Worm (Caenorhabditis elegans) whole organism, early embryonic: ENCODE results near the gene fut-1.

Experiments
- B0310.2 ChIP-seq: sonication (generic microtip); optimal IDR thresholded peaks from 2 replicates; lab custom pipeline; 2016; ENCODE audit warnings: mild to moderate bottlenecking, missing genetic modification characterization, missing compliant biosample characterization
- ama-1 ChIP-seq: fragments of 150-350 bp; optimal IDR thresholded peaks from 2 replicates; lab custom pipeline; 2014
- flt-1 ChIP-seq: fragments of 200-800 bp; sonication (Bioruptor generic); IDR thresholded peaks from 2 replicates; pipeline ENCODE4 v1.3.6; 2022; ENCODE audit warnings: missing genetic modification characterization, missing compliant biosample characterization
- hmbx-1 ChIP-seq: sonication (generic microtip); optimal IDR thresholded peaks from 2 replicates; lab custom pipeline; 2016; ENCODE audit warnings: mild to moderate bottlenecking, missing genetic modification characterization, missing compliant biosample characterization

DNA sequence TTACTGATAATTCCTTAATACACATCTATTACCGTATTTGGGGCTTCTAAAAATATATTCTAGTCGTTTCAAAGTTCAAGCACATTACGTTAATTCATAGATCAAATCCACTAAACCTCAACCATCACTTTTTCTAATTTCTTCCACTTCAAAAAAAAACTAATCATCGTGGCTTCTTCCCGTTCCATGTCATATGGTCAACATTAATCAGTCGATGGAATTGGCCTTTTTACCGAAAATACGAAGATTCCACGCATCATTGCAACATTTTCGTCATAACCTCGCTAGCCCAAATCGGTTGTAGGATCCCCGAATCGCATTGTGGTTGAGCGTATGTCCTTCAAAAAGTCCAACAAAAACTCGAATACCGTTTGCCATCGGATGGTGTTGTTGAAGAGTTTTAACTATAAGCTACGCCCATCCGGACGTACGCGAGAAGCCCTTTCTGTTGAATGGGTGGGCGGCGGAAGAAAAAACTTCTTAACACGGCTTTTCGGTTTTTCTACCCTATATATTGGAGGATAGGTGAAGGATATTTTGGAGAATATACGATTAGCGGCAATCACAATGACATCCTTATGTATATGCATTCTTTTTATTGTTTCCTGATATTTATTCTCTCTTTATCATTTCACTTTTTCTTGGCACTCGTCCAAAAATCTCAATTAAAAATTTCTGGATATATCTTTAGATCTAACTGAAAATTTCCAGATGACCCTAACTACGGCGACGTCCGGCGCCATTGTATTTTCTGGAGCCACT lies 26.9 kb downstream of the fut-1 start, which contains the start of gene rol-6:
- no peak for TF ChIP-seq B0310.2 (tag; lab: Kevin White, UChicago)
- TF ChIP-seq ama-1 (lab: Kevin White, UChicago) = no peak
- TF ChIP-seq hmbx-1 (tag; lab: Kevin White, UChicago) = no peak
- TF ChIP-seq flt-1 (GFP tag; lab: Robert Waterston, UW) = no peak
